Worm (Caenorhabditis elegans) whole organism, mixed stage, embryonic: ENCODE results near the gene clec-187.

ENCODE experiments used
- cnd-1 ChIP-seq: fragments of 200-800 bp; sonication (Bioruptor generic); optimal IDR thresholded peaks from 2 replicates; lab custom pipeline; 2018; ENCODE audit warnings: mild to moderate bottlenecking, missing genetic modification characterization, missing compliant biosample characterization
- ham-2 ChIP-seq: fragments of 200-800 bp; sonication (Bioruptor generic); optimal IDR thresholded peaks from 2 replicates; lab custom pipeline; 2018; ENCODE audit warnings: mild to moderate bottlenecking, missing genetic modification characterization, missing compliant biosample characterization
- lin-13 ChIP-seq: fragments of 150-350 bp; optimal IDR thresholded peaks from 2 replicates; lab custom pipeline; 2014; ENCODE audit warnings: missing biosample characterization, missing genetic modification characterization
- lsy-2 ChIP-seq: fragments of 150-350 bp; optimal IDR thresholded peaks from 2 replicates; lab custom pipeline; 2014; ENCODE audit warnings: missing biosample characterization, missing genetic modification characterization
- mab-5 ChIP-seq: fragments of 150-350 bp; optimal IDR thresholded peaks from 2 replicates; lab custom pipeline; 2014; ENCODE audit warnings: missing biosample characterization, missing genetic modification characterization
- mep-1 ChIP-seq: fragments of 150-350 bp; optimal IDR thresholded peaks from 2 replicates; lab custom pipeline; 2017; ENCODE audit warnings: missing biosample characterization, missing genetic modification reagents, missing genetic modification characterization, inconsistent platforms
- nhr-12 ChIP-seq: fragments of 150-350 bp; optimal IDR thresholded peaks from 2 replicates; lab custom pipeline; 2014; ENCODE audit warnings: missing biosample characterization, missing genetic modification characterization
- nhr-237 ChIP-seq: fragments of 150-350 bp; optimal IDR thresholded peaks from 2 replicates; lab custom pipeline; 2014; ENCODE audit warnings: missing biosample characterization, missing genetic modification characterization
- nhr-76 ChIP-seq: sonication (generic microtip); optimal IDR thresholded peaks from 2 replicates; lab custom pipeline; 2017; ENCODE audit warnings: missing biosample characterization, missing genetic modification characterization
- pha-4 ChIP-seq: fragments of 150-350 bp; optimal IDR thresholded peaks from 2 replicates; lab custom pipeline; 2018; ENCODE audit warnings: missing biosample characterization, missing genetic modification reagents, missing genetic modification characterization
- tbx-8 ChIP-seq: fragments of 200-800 bp; sonication (Bioruptor generic); optimal IDR thresholded peaks from 2 replicates; lab custom pipeline; 2018; ENCODE audit warnings: mild to moderate bottlenecking, missing genetic modification characterization, moderate library complexity, missing compliant biosample characterization
- unc-39 ChIP-seq: fragments of 150-350 bp; optimal IDR thresholded peaks from 2 replicates; lab custom pipeline; 2014; ENCODE audit warnings: missing biosample characterization, missing genetic modification characterization
- unc-62 ChIP-seq: fragments of 150-350 bp; optimal IDR thresholded peaks from 2 replicates; lab custom pipeline; 2014; ENCODE audit warnings: missing biosample characterization, missing genetic modification reagents, missing genetic modification characterization

DNA sequence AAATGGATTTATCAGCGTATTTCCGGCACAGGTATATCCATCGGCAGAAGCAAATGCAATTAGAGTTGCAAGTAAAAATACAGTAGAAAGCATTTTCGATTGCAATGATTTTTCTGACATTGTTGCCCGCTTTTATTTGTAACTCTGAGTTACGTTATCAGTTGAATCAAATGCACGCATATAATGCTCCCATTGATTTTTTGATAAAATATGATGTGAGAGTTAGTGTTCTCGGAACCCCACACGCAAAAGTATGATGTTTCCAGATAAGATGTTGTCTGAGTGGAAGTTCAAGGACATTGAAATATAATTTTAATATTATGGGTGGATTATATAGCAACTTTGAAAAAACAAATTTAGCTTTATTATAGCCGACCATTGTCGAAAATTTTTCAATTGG lies 40.7 kb upstream of the clec-187 start, which contains the start of gene K08D8.5:
- TF ChIP-seq nhr-237 (tag; lab: Kevin White, UChicago): no peak
- TF ChIP-seq lin-13 (tag; lab: Kevin White, UChicago): no peak
- TF ChIP-seq unc-62 (GFP tag; lab: Kevin White, UChicago): no peak
- TF ChIP-seq mab-5: no peak
- TF ChIP-seq mep-1: no peak
- TF ChIP-seq nhr-12 (tag; lab: Kevin White, UChicago): no peak
- TF ChIP-seq ham-2 (GFP tag; lab: Kevin White, UChicago): no peak
- no peak for TF ChIP-seq lsy-2 (tag; lab: Kevin White, UChicago)
- no peak for TF ChIP-seq unc-39 (tag; lab: Kevin White, UChicago)
- no peak for TF ChIP-seq cnd-1 (tag; lab: Kevin White, UChicago)
- no peak for TF ChIP-seq tbx-8
- no peak for TF ChIP-seq nhr-76
- TF ChIP-seq pha-4 (tag; lab: Kevin White, UChicago): no peak
